Fruit fly (Drosophila melanogaster): ENCODE data around the gene Hibch.

The Hibch gene

DNA sequence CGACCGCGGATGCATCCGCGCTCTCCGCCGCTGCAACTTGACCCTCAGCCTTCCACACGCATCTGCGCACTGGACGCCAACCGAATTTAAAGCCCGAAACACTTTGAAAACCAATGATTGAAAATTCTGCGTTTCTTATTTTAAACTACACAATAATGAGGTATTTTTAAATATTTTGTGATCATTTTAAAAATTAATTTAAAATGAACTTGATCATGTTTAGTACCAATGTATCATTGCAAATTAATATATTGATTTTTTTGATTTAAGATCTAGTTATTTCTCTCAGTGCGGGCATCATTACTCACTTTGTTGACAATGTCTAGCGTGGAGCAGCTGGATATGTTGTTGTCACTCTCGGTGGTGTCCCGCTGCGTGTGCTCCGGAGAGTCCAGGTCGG, 9.8 kb downstream of the Hibch start:
- TF ChIP-seq N (GFP tag; optimal IDR thresholded peaks at IDR 0.05) (no peak), br (GFP tag; optimal IDR thresholded peaks at IDR 0.05) (no peak), Dif (GFP tag; optimal IDR thresholded peaks at IDR 0.05; ENCODE audit: partially characterized antibody) (no peak), HLH106 (tag; optimal IDR thresholded peaks at IDR 0.05) (peak; percentile 48), Jra (GFP tag; optimal IDR thresholded peaks at IDR 0.05) (no peak), fru (GFP tag; optimal IDR thresholded peaks at IDR 0.05) (no peak), CG9705 (GFP tag; optimal IDR thresholded peaks at IDR 0.05) (no peak), Hr78 (GFP tag; optimal IDR thresholded peaks at IDR 0.05) (no peak), CrebA (GFP tag; optimal IDR thresholded peaks at IDR 0.05; ENCODE audit: borderline replicate concordance) (no peak), sage (GFP tag; optimal IDR thresholded peaks at IDR 0.05) (no peak), rgr (GFP tag; optimal IDR thresholded peaks at IDR 0.05) (peak; percentile 28), h (GFP tag; optimal IDR thresholded peaks at IDR 0.05) (no peak), psq (GFP tag; optimal IDR thresholded peaks at IDR 0.05) (no peak), Vsx2 (GFP tag; optimal IDR thresholded peaks at IDR 0.05; ENCODE audit: partially characterized antibody) (no peak), pan (optimal IDR thresholded peaks at IDR 0.05) (no peak), GATAd (GFP tag; optimal IDR thresholded peaks at IDR 0.05) (no peak), jim (GFP tag; optimal IDR thresholded peaks at IDR 0.05) (no peak), usp (GFP tag; optimal IDR thresholded peaks at IDR 0.05) (no peak), ey (GFP tag; optimal IDR thresholded peaks at IDR 0.05) (peak; percentile 31), dmrt93B (GFP tag; optimal IDR thresholded peaks at IDR 0.05) (no peak), OdsH (GFP tag; optimal IDR thresholded peaks at IDR 0.05) (peak; percentile 8), foxo (GFP tag; optimal IDR thresholded peaks at IDR 0.05) (peak in 1 of 2 experiments; percentile 63), Abd-B (GFP tag; optimal IDR thresholded peaks at IDR 0.05) (no peak), woc (GFP tag; optimal IDR thresholded peaks at IDR 0.05) (no peak), lola (GFP tag; optimal IDR thresholded peaks at IDR 0.05) (no peak), sv (GFP tag; optimal IDR thresholded peaks at IDR 0.05) (no peak), Sp1 (GFP tag; optimal IDR thresholded peaks at IDR 0.05) (peak; percentile 44), tai (GFP tag; optimal IDR thresholded peaks at IDR 0.05) (no peak), CG32264 (GFP tag; optimal IDR thresholded peaks at IDR 0.05) (no peak), Dfd (GFP tag; optimal IDR thresholded peaks at IDR 0.05) (no peak), dsf (GFP tag; optimal IDR thresholded peaks at IDR 0.05; ENCODE audit: borderline replicate concordance) (no peak), Mio (GFP tag; optimal IDR thresholded peaks at IDR 0.05) (no peak), Myc (optimal IDR thresholded peaks at IDR 0.05) (no peak)

DNA sequence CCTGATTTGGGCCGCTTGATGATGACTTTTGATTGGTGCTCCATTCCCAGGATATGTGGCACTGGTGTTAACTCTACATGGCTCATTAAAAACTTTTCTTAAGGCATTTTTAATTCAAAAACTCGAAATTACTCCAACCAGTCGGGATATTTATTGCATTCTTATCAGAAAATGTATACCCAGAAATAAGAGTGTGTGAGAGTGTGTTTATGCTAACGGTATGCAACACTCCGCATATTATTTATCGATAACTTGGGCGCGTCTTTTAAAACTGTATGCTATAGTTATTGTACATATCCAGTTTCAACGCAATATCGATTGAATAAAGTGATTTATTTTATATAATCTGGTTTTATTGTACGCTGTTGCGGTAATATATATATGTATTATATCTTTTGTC, 10.4 kb downstream of the Hibch start, which contains the start of gene CG34404:
Gene CG34404, minus strand, starts transcription at position 189 of the 400 bp plus-strand sequence.
- peak; percentile 8 for TF ChIP-seq rgr (GFP tag; optimal IDR thresholded peaks at IDR 0.05)
- no peak for TF ChIP-seq dsf (GFP tag; optimal IDR thresholded peaks at IDR 0.05; ENCODE audit: borderline replicate concordance)
- TF ChIP-seq CG32264 (GFP tag; optimal IDR thresholded peaks at IDR 0.05), result no peak
- no peak for TF ChIP-seq Dif (GFP tag; optimal IDR thresholded peaks at IDR 0.05; ENCODE audit: partially characterized antibody)
- TF ChIP-seq dmrt93B (GFP tag; optimal IDR thresholded peaks at IDR 0.05), result no peak
- TF ChIP-seq foxo (GFP tag; optimal IDR thresholded peaks at IDR 0.05), result peak in 1 of 2 experiments; percentile 39
- no peak for TF ChIP-seq psq (GFP tag; optimal IDR thresholded peaks at IDR 0.05)

DNA sequence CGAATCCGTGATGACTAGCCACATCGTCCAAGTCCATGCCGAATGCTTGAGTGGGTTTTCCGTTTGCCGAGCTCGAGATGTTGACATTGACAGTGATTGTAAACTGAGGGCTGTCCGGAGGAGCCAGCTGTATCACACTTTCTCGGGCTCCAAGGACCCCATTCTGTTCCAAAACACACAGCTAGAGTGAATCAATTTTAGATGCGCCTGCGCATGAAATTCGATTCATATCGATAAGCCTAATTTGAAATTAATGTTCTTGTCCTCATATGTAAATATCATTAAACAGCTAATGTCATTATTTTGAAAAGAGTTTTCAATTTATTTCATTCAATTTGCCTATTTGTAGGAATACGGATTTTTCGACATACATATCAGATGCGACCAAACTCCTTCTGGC, 12.7 kb downstream of the Hibch start, which contains the start of gene CG14868:
Gene CG14868, minus strand, starts transcription at position 204 of the 400 bp plus-strand sequence.
- TF ChIP-seq Abd-B (GFP tag; optimal IDR thresholded peaks at IDR 0.05), result no peak
- TF ChIP-seq Rel (GFP tag; optimal IDR thresholded peaks at IDR 0.05), result no peak
- no peak for TF ChIP-seq Rel (tag; optimal IDR thresholded peaks at IDR 0.05)
- TF ChIP-seq Mio (GFP tag; optimal IDR thresholded peaks at IDR 0.05), result no peak
- no peak for TF ChIP-seq HLH106 (tag; optimal IDR thresholded peaks at IDR 0.05)
- no peak for TF ChIP-seq Jra (GFP tag; optimal IDR thresholded peaks at IDR 0.05)
- no peak for TF ChIP-seq foxo (GFP tag; optimal IDR thresholded peaks at IDR 0.05)
- TF ChIP-seq brk (GFP tag; optimal IDR thresholded peaks at IDR 0.05), result no peak

DNA sequence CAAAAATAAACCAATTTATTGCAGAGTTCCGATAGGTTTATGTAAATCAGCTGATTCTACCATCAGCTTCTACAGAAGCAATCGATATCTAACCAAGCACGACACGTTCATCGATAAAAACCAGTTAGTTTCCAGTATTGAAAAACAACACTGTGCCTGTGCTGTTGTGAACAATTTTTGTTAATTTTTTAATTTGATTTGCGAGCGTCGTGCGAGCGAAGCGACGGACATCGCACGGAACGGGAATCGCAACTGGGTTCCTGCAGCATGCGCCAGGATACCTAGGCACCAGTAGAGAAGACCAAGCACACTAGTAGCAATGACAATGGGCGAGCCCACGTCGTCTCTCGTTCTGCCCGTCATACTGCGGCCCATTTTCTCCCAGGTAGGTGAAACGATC, 14.8 kb downstream of the Hibch start, which contains the start of the genes Ccm3 and CG6136:
Gene Ccm3, plus strand, starts transcription at position 125 of the 400 bp plus-strand sequence.
Gene CG6136, minus strand, starts transcription at position 380 of the 400 bp plus-strand sequence.
- no peak for TF ChIP-seq tai (GFP tag; optimal IDR thresholded peaks at IDR 0.05)
- TF ChIP-seq N (GFP tag; optimal IDR thresholded peaks at IDR 0.05), result no peak
- TF ChIP-seq fru (GFP tag; optimal IDR thresholded peaks at IDR 0.05), result peak; percentile 50
- no peak for TF ChIP-seq GATAd (GFP tag; optimal IDR thresholded peaks at IDR 0.05)
- no peak for TF ChIP-seq Dfd (GFP tag; optimal IDR thresholded peaks at IDR 0.05)
- no peak for TF ChIP-seq Dif (GFP tag; optimal IDR thresholded peaks at IDR 0.05; ENCODE audit: partially characterized antibody)
- no peak for TF ChIP-seq dsf (GFP tag; optimal IDR thresholded peaks at IDR 0.05; ENCODE audit: borderline replicate concordance)
- no peak for TF ChIP-seq Rel (GFP tag; optimal IDR thresholded peaks at IDR 0.05)
- peak; percentile 40 for TF ChIP-seq Rel (tag; optimal IDR thresholded peaks at IDR 0.05)
- peak; percentile 54 for TF ChIP-seq Sp1 (GFP tag; optimal IDR thresholded peaks at IDR 0.05)
- no peak for TF ChIP-seq sv (GFP tag; optimal IDR thresholded peaks at IDR 0.05)
- TF ChIP-seq lola (GFP tag; optimal IDR thresholded peaks at IDR 0.05), result no peak
- TF ChIP-seq h (GFP tag; optimal IDR thresholded peaks at IDR 0.05), result peak; percentile 76
- TF ChIP-seq jim (GFP tag; optimal IDR thresholded peaks at IDR 0.05), result no peak
- peak; percentile 18 for TF ChIP-seq psq (GFP tag; optimal IDR thresholded peaks at IDR 0.05)
- no peak for TF ChIP-seq CG32264 (GFP tag; optimal IDR thresholded peaks at IDR 0.05)
- TF ChIP-seq Vsx2 (GFP tag; optimal IDR thresholded peaks at IDR 0.05; ENCODE audit: partially characterized antibody), result no peak
- TF ChIP-seq woc (GFP tag; optimal IDR thresholded peaks at IDR 0.05), result no peak
- peak; percentile 68 for TF ChIP-seq rgr (GFP tag; optimal IDR thresholded peaks at IDR 0.05)
- TF ChIP-seq usp (GFP tag; optimal IDR thresholded peaks at IDR 0.05), result no peak
- TF ChIP-seq Hnf4 (GFP tag; optimal IDR thresholded peaks at IDR 0.05), result no peak
- peak; percentile 36 for TF ChIP-seq OdsH (GFP tag; optimal IDR thresholded peaks at IDR 0.05)
- TF ChIP-seq Jra (GFP tag; optimal IDR thresholded peaks at IDR 0.05), result no peak
- TF ChIP-seq ey (GFP tag; optimal IDR thresholded peaks at IDR 0.05), result peak; percentile 5
- TF ChIP-seq CrebA (GFP tag; optimal IDR thresholded peaks at IDR 0.05; ENCODE audit: borderline replicate concordance), result no peak
- TF ChIP-seq CG9705 (GFP tag; optimal IDR thresholded peaks at IDR 0.05), result peak; percentile 20
- TF ChIP-seq Abd-B (GFP tag; optimal IDR thresholded peaks at IDR 0.05), result no peak
- peak; percentile 71 for TF ChIP-seq br (GFP tag; optimal IDR thresholded peaks at IDR 0.05)
- TF ChIP-seq sage (GFP tag; optimal IDR thresholded peaks at IDR 0.05), result no peak
- peak; percentile 44 for TF ChIP-seq HLH106 (tag; optimal IDR thresholded peaks at IDR 0.05)
- TF ChIP-seq dl (GFP tag; optimal IDR thresholded peaks at IDR 0.05; ENCODE audit: insufficient read depth in 1 of 2, partially characterized antibody in 2 of 2), result no peak
- peak; percentile 4 for TF ChIP-seq Mio (GFP tag; optimal IDR thresholded peaks at IDR 0.05)
- TF ChIP-seq dmrt93B (GFP tag; optimal IDR thresholded peaks at IDR 0.05), result no peak

Measured in whole organism, wandering third instar larva.